Worm (Caenorhabditis elegans): Measurements from ENCODE around the gene Y52E8A.2.

- TF ChIP-seq med-1 (GFP tag; optimal IDR thresholded peaks at IDR 0.05; ENCODE audit: insufficient read depth) (no peak), flt-1 (GFP tag; IDR thresholded peaks at IDR 0.05) (no peak), ref-1 (GFP tag; conservative IDR thresholded peaks at IDR 0.05) (no peak), cog-1 (tag; optimal IDR thresholded peaks at IDR 0.05) (no peak), ztf-23 (GFP tag; IDR thresholded peaks at IDR 0.05) (no peak), T22C8.4 (GFP tag; IDR thresholded peaks at IDR 0.05) (no peak)
Measured at ce11 chrII:4358765-4359164, 38.1 kb downstream of the Y52E8A.2 start, which contains the start of gene lat-2.
